Worm (Caenorhabditis elegans): ENCODE results near the gene snx-14.

snx-14 gene

DNA sequence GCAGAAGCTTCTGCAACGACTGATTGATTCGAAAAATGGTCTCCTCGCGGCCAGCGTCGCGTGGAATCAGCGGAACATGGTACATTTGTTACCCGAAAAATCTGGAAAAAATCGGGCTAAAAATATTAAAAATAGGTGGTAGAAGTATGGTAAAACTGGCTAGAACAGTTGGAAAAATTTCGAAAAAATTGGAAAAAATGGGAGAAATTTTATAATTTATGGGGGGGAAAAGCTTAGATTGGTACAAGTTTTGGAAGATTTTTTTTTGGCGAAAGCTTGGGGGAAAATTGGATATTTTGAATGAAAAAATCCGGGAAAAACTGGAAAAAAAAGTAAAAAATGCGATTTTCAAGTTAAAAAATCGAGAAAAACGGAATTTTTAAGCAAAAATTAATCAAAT, 16.5 kb upstream of the snx-14 start, which contains the start of gene ddl-2:
Gene ddl-2 (minus strand): TSS at position 101 of the 400 bp plus-strand sequence.
- no peak for TF ChIP-seq gei-17 (GFP tag; optimal IDR thresholded peaks at IDR 0.05)
- no peak for TF ChIP-seq rec-8 (tag; optimal IDR thresholded peaks at IDR 0.05)
- TF ChIP-seq lsl-1 (GFP tag; optimal IDR thresholded peaks at IDR 0.05): no peak
- TF ChIP-seq snpc-1.1 (tag; optimal IDR thresholded peaks at IDR 0.05; ENCODE audit: insufficient read depth): no peak
- TF ChIP-seq die-1 (tag; optimal IDR thresholded peaks at IDR 0.05): no peak
- TF ChIP-seq efl-1 (GFP tag; optimal IDR thresholded peaks at IDR 0.05): no peak
- TF ChIP-seq athp-1 (tag; optimal IDR thresholded peaks at IDR 0.05): no peak
- no peak for TF ChIP-seq sptf-2 (GFP tag; optimal IDR thresholded peaks at IDR 0.05)
- TF ChIP-seq ceh-100 (GFP tag; IDR thresholded peaks at IDR 0.05): no peak
- no peak for TF ChIP-seq Y79H2A.3 (GFP tag; conservative IDR thresholded peaks at IDR 0.05)
- TF ChIP-seq nfya-1 (tag; optimal IDR thresholded peaks at IDR 0.05; ENCODE audit: borderline replicate concordance, insufficient read depth): no peak
- no peak for TF ChIP-seq aptf-2 (GFP tag; conservative IDR thresholded peaks at IDR 0.05)
- TF ChIP-seq xnd-1 (tag; optimal IDR thresholded peaks at IDR 0.05): no peak
- TF ChIP-seq C06A6.2 (GFP tag; conservative IDR thresholded peaks at IDR 0.05): no peak
- TF ChIP-seq lir-1 (GFP tag; conservative IDR thresholded peaks at IDR 0.05): no peak
- no peak for TF ChIP-seq ztf-25 (GFP tag; IDR thresholded peaks at IDR 0.05)
- no peak for TF ChIP-seq F55B11.4 (tag; optimal IDR thresholded peaks at IDR 0.05; ENCODE audit: borderline replicate concordance, insufficient read depth)
- TF ChIP-seq ekl-4 (GFP tag; IDR thresholded peaks at IDR 0.05): no peak
- TF ChIP-seq bed-2 (GFP tag; IDR thresholded peaks at IDR 0.05): no peak
- no peak for TF ChIP-seq hrde-1 (tag; optimal IDR thresholded peaks at IDR 0.05; ENCODE audit: borderline replicate concordance)

DNA sequence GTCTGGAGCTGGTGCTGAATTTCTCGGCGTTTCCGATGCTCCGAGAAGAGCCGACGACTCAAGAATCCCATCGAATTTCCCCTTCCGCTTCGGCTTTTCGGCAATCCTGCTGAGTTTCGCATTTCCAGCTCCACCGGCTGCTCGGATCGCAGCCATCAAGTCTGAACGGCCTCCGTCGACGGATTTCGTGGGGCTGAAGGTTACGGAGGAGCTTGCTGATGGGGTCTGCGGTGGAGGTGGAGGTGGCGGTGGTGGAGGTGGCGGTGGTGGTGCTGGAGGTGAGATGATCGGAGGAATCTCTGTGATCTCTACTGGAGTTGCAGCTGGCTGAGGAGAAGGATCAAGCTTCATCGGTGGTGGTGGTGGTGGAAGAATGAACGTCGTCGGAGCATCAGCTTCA, 12.0 kb upstream of the snx-14 start:
- TF ChIP-seq lir-1 (GFP tag; conservative IDR thresholded peaks at IDR 0.05) (no peak), egrh-3 (GFP tag; IDR thresholded peaks at IDR 0.05) (peak; percentile 88), zfh-2 (GFP tag; conservative IDR thresholded peaks at IDR 0.05) (peak; percentile 93), sea-2 (GFP tag; IDR thresholded peaks at IDR 0.05) (no peak), B0261.1 (tag; optimal IDR thresholded peaks at IDR 0.05) (no peak), tbx-9 (tag; optimal IDR thresholded peaks at IDR 0.05; ENCODE audit: borderline replicate concordance) (no peak)

DNA sequence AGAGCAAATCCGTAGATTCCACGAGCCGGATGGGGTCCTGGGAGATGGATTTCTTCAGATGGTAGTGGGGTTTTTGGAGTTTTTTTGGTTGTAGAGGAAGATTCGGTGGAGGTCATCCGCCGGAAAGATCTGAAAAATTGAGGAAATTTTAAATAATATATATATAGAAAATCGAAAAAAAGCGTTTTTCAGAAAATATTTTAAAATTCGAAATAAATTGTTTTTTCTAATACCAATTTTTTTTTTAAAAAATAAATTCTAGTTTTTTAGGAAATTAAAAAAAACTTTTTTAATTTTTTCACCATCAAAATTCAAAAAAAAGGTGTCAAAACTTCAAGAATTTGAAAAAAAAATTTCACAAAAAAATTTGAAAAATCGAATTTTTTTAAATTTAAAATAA, 9.9 kb upstream of the snx-14 start, which contains the start of the genes noa-1 and Y48E1B.17:
Gene noa-1 (minus strand): TSS at position 101 of the 400 bp plus-strand sequence.
Gene Y48E1B.17 (minus strand): TSS at position 129 of the 400 bp plus-strand sequence.
- TF ChIP-seq lsy-27 (tag; optimal IDR thresholded peaks at IDR 0.05; ENCODE audit: borderline replicate concordance, insufficient read depth) (no peak), nfyb-1 (GFP tag; IDR thresholded peaks at IDR 0.05) (no peak), dpff-1 (tag; optimal IDR thresholded peaks at IDR 0.05) (no peak), F55B11.4 (tag; optimal IDR thresholded peaks at IDR 0.05; ENCODE audit: borderline replicate concordance, insufficient read depth) (no peak), sdz-38 (tag; optimal IDR thresholded peaks at IDR 0.05) (no peak), F10E7.11 (tag; optimal IDR thresholded peaks at IDR 0.05) (no peak)

DNA sequence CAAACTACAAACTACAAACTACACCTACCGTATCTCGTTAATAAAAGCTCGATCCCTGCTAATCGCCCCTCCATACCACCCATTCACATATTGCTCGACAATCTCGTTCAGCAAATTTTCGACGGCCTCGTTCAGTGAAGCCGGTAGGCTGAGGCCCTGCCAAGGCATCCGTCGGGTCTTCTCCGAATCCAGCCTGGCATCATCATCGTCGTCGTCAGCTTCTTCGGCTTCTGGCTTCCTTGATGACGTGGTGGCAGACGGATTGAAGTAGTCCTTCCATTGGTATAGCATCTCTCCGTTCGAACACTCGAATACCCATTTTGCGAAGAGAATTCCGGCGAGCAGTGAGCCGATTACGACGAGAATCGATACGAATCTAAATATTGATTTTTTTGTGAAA, 361 bp downstream of the snx-14 start:
- TF ChIP-seq zfh-2 (GFP tag; conservative IDR thresholded peaks at IDR 0.05) (peak; percentile 63; the same call in 1 of the 2 replicates), pha-4 (tag; optimal IDR thresholded peaks at IDR 0.05) (no peak)

DNA sequence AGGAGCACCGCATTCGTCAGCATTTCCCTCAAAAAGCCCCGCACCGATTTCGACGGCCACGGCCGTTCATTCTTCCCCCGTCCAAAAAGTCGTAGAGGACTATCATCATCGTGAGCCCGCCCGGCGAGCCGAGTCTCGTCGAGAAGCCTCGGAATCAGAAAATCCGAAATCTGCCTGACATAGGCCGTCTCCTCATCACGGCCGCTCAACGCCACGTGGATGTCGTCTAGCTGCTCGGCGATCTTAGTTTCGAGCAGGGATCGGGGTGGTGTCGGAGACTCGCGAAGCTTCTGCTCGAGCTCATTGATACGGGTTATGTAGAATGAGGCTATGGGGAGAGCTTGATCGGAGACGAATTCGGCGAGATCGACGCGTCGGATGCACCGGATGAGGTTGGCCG, 1.9 kb downstream of the snx-14 start:
- TF ChIP-seq zfh-2 (GFP tag; conservative IDR thresholded peaks at IDR 0.05) (peak; percentile 87), repo-1 (tag; optimal IDR thresholded peaks at IDR 0.05) (no peak), egrh-3 (GFP tag; IDR thresholded peaks at IDR 0.05) (peak; percentile 55; the same call in 1 of the 2 replicates)
